Fruit fly (Drosophila melanogaster) S2 (cell line): Measurements from ENCODE around the gene CG9500.

ENCODE experiments used
- CG8478 ChIP-seq: fragments of >200 bp; optimal IDR thresholded peaks from 2 replicates; lab custom pipeline; 2018
- CTCF ChIP-seq, 2 experiments: fragments of >200 bp; optimal IDR thresholded peaks; 2 replicates each; lab custom pipeline; 2018

The CG9500 gene

DNA sequence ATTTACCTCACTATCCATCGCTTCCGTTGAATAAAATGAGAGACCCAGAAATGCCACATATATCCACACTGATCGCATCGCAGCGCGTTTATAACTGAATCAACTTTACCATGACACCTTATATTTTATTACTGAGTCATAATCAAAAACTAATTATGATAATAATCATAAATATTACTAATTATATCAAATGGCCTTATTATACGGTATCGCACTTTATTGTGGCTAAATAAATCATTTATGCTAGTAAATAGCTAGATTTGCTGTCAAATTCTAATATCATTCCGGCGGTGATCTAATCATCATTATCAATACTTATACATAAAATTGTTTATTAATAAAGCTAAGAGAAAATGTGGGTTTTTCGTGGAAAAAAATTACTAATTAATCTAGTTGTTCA lies at the start of gene CG9500:
Gene CG9500 (minus strand): TSS at position 101 of the 400 bp plus-strand sequence.
- TF ChIP-seq CTCF (optimal IDR thresholded peaks at IDR 0.05; lab: Kevin White, UChicago), result no peak
- no peak for TF ChIP-seq CG8478 (lab: Kevin White, UChicago)

DNA sequence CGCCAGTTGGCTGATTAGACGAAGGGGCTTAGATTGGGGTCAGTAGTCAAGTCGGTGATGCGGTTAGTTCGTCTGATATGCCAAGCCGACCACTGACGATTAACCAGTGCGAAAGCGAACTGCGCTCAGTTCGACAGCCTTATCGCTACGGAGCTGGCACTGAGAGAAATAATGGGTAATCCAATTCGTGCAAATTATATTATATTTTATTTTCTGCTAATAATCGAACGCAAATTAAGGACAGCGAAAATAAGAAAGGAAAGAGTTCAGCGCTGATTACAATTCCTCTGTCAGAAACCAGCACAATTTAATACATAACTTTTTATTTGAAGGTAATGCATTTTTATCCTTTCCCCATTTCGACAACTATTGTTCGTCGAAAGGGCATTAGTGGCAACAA lies 39.0 kb upstream of the CG9500 start, which contains the start of gene CG42369:
Gene CG42369 (minus strand): TSS at position 101 of the 400 bp plus-strand sequence.
- TF ChIP-seq CTCF (optimal IDR thresholded peaks at IDR 0.05; lab: Kevin White, UChicago) (no peak), CG8478 (lab: Kevin White, UChicago) (no peak)

DNA sequence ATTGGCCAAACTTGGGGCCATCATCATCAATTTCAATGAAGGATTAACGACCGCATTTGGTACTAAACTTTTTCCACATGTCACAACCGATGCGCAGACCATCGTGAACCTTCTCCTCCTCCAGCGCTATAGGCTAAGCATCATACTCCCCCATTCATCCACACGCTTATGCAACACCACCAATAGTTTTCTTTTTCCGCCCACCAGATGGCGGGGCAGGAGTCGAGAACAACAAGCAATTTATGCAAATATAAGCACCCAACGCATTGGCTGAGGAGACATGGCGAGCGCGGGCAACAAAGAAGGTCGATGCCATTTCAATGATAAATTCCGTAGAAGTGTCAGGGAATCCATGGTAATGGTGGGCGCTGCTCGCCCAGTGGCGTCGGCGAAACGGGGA lies 33.4 kb upstream of the CG9500 start:
- no peak for TF ChIP-seq CG8478 (lab: Kevin White, UChicago)
- TF ChIP-seq CTCF (optimal IDR thresholded peaks at IDR 0.05; lab: Kevin White, UChicago), result peak; percentile 52 to 56

DNA sequence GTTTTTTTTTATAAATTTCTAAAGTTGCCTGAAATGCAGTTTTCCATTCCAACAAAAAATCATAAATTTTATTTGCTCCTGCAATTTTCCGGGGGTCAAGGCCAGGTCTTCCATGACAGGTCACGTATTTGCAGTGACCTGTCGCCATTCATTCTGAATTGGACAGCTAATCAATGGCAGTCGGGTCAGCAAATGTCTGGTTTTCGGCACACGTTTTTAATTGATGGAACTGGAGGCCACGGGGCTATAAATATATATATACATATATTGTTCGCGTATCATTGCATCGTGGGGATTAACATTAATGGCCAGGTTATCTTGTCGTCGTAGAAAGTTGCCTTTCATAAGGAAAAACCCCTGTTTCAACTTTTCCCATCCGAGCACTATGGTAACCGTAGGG lies 28.9 kb upstream of the CG9500 start:
- TF ChIP-seq CTCF (optimal IDR thresholded peaks at IDR 0.05; lab: Kevin White, UChicago) (no peak), CG8478 (lab: Kevin White, UChicago) (no peak)

DNA sequence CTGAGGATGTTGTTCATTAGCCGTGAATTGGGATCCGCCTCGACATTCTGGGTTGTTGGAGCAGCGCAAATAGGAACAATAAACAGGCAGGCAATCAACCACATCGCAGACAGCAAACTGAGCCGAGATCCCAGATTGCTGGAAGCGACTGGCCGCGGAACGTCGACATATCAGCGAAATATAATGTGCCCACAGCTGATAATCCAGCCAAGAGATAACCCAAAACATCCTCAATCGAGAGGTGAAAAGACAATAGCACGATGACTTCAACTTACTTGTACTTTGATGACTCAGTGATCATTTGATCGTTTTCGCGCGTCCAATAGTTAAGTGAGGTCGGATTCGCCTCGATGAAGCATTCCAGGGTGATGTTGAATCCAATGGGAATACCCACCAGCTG lies 27.3 kb upstream of the CG9500 start, which contains the start of gene Nepl6:
Gene Nepl6 (minus strand): TSS at position 104 of the 400 bp plus-strand sequence.
- TF ChIP-seq CTCF (optimal IDR thresholded peaks at IDR 0.05; lab: Kevin White, UChicago), result no peak

DNA sequence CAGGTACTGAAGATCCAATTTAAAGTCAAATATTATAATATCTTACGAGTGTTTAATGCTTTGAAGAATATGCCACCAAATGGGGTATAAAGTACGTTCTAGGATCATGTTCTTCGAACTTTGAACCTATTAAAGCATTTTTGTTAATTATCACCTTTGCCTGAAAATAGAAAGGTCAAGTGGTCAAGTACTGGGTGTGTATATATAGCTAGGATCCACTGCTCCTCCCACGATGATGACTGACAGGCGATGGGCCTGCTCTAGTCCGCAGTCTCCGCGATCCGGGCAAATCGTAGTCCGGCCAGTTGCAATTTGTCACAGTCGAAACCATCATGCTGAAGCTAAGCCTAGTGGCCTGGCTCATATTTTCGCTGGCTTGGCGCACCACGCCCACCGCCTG lies 22.8 kb upstream of the CG9500 start, which contains the start of gene Nepl5:
Gene Nepl5 (plus strand): TSS at position 301 of the 400 bp plus-strand sequence.
- TF ChIP-seq CTCF (optimal IDR thresholded peaks at IDR 0.05; lab: Kevin White, UChicago) (no peak), CG8478 (lab: Kevin White, UChicago) (no peak)

DNA sequence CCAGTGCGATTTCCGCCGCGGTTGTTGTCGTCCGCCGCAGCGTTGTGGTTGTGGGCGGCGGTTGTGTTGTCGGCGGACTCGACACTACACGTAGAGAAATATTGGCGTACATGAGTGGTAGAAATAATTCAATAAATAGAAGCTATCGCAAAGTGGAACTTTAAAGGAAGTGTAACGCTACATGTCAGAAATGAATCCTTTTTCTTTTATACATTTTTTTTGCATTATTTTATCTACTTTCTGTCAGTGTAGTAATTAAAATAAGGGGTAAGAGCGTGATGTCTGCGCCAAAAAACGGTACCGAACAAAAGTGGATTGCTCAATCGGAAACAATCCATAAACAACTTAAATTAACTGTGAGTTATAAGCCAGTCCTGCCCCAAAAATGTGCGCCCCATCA lies 21.1 kb upstream of the CG9500 start:
- TF ChIP-seq CG8478 (lab: Kevin White, UChicago) (no peak), CTCF (optimal IDR thresholded peaks at IDR 0.05; lab: Kevin White, UChicago) (no peak)

DNA sequence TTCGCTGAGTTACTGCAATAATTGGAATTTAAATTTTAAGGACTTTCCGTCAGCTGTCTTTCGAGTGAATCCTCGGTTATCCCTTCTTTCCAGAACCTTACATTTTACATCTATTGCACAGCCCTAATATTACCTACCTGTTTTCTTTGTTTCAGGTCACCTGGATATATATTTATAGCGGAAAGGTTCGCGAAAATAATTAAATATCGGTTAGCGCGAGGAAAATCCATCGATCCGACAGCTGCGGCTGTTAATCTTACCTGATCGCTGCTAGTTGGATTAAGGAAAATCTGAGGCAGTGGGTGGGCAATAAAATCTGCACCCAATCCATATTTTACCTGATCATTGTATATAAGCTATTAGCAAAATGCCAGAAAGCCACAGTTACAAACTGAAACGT lies 15.0 kb upstream of the CG9500 start:
- TF ChIP-seq CG8478 (lab: Kevin White, UChicago) (no peak), CTCF (optimal IDR thresholded peaks at IDR 0.05; lab: Kevin White, UChicago) (no peak)

DNA sequence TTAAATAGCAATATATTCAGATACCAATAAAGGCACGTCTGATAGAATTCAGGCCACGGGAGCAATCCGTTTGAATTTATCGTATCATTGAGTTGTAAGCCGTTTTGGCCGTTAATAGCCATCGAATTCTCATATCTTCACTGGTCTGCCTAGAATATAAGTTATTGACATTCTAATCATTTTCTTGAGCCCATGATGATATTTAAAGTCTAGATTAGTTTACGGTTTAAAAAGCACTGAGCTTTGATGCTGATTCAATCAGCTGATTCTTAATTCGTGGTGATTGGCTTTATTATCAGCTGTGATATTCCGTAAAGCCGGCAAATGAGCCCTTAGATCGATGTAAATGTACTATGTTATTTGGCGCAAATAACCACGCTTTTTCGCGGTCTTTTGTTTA lies 14.0 kb upstream of the CG9500 start, which contains the start of gene slam:
Gene slam (plus strand): TSS at position 301 of the 400 bp plus-strand sequence.
- no peak for TF ChIP-seq CTCF (optimal IDR thresholded peaks at IDR 0.05; lab: Kevin White, UChicago)
- TF ChIP-seq CG8478 (lab: Kevin White, UChicago), result no peak

DNA sequence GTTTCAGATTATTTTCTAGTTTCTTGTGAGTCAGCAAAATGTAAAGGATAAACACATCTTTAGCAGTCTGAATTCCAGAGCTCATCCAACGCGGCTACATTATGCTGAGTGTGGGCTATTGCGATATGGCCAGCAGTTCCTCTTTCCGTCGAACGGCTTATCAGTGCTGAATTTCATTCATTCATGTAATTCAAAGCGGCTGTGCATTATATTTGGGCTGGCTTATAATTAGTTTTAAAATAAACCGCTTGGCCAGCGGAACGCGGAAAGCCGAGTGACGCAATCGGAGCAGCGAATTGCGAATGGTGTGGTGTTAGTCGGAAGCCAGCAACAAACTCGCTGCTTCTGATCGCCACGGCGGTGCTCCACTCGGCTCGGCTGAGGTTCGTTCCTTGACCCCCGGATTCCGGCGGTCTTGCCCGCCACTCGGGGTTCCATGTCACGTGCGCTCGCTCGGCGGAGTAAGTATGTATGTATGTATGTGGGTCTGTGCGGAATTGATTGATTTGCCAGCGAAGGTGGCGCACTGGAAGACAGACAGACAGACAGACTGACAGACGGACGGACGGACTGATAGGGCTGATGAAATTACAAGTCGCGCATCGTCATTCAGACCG lies 13.0 kb upstream of the CG9500 start:
- TF ChIP-seq CG8478 (lab: Kevin White, UChicago) (no peak), CTCF (optimal IDR thresholded peaks at IDR 0.05; lab: Kevin White, UChicago) (no peak)

DNA sequence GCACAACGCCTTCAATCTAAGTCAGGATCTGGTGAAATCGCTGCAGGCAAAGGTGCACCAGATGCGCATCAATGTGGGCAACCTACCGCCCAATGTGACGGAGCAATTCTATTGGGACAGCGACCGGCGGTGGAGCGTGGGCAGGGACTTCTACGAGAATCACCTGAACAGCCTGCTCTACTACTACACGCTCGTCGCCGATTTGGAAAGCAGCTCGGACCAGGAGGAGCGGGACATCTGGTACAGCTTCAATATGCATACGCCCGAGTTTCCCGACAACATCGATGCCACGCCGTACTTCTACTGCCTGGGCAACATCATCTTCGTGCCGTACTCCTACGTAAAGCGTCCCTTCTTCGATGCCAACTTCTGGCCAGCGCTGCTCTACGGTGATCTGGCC lies 11.2 kb upstream of the CG9500 start:
- TF ChIP-seq CG8478 (lab: Kevin White, UChicago) (no peak), CTCF (optimal IDR thresholded peaks at IDR 0.05; lab: Kevin White, UChicago) (no peak)

DNA sequence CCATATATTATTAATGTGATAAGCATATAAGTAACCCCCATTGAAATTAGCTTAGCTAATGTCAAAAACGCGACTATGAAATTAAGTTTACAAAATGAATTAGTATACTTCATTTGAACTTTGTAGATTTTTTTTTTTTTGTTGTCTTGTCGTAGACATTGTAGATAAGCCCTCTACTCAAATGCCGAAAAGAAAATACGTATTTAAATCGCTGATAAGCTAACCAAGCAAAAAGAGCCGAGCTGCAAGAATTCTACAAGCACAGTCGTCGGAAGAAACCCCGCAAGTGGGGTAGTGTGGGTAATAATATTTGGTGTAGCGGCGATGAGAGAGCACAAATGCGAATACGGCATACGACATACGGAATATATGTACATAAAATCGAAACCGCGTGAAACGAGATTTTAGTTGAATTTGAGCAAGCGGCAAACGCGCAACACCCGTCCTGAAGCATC lies 9.4 kb upstream of the CG9500 start, which contains the start of gene Nepl4:
Gene Nepl4 (plus strand): TSS at position 405 of the 455 bp plus-strand sequence.
- TF ChIP-seq CTCF (optimal IDR thresholded peaks at IDR 0.05; lab: Kevin White, UChicago), result no peak
- no peak for TF ChIP-seq CG8478 (lab: Kevin White, UChicago)

DNA sequence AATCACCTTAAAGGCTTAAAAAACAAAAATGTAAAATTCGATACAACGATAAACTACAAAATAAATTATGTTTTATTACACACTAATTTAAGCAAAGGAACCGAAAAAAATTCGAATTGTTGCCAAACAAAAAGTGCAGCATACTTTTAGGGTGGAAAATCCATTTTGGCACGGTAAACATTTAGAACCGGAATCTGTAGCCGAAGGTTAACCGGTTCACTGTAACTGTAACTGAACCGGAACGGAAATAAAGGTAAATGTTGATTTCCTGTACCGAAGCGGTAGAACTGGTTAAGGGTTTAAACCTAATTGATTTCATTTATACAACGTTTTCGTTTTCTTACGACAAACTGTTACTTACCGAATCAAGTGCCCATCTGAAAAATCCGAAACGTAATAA lies 8.8 kb upstream of the CG9500 start:
- TF ChIP-seq CG8478 (lab: Kevin White, UChicago) (no peak), CTCF (optimal IDR thresholded peaks at IDR 0.05; lab: Kevin White, UChicago) (no peak)

DNA sequence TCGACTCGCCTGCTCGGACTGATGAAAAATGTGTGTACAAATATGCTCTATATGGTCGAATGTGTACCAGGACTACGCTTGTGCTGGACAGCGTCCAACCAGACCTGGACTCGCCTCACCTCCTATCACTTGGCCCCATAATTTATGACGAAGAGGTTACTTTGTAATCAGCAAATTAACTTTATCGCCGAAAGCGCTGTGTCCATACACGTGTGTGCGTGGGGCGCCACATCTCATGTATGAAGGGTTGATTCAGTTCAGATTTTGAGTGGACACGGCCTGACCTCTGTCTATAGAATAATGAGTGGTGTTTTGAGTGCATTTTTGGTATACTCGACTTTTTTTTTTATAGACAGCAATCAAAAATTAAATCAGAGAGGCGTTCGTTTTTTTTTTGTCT lies 1.9 kb upstream of the CG9500 start:
- TF ChIP-seq CG8478 (lab: Kevin White, UChicago) (no peak), CTCF (optimal IDR thresholded peaks at IDR 0.05; lab: Kevin White, UChicago) (no peak)

DNA sequence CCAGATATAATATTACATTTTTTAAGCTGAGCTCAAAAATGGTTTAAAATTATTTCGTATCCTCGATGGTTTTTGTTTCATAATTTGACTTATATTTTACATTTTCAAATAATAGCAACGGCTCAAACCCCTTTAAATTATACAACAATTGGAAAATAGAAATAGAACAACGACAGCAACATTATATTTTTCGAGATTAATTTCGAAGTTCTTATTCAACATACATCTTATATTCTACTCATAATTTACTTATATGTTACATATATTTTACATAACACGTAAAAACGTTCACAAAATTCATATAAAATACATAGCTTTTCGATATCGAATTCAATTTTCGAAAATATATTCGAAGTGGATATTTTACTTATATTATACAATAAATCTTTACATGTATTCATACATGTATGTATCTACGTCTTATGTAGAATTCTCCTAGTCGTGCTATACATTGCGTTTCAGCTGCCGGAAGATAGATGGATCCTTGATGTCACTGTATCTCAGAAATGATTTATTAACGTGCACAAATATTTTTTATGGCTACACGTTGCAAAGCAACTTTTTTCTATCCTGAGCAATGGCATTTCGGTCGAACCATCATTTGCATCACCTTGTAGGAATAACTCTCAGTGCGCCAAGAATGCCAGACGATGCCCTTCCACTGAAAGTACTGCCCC lies 1.3 kb downstream of the CG9500 start:
- TF ChIP-seq CTCF (optimal IDR thresholded peaks at IDR 0.05; lab: Kevin White, UChicago) (peak; percentile 89 to 91), CG8478 (lab: Kevin White, UChicago) (no peak)
